Worm (Caenorhabditis elegans): ENCODE measurements around the gene ida-1.

- TF ChIP-seq aly-1 (tag; optimal IDR thresholded peaks at IDR 0.05) (no peak), scrt-1 (GFP tag; IDR thresholded peaks at IDR 0.05) (no peak), ets-7 (tag; optimal IDR thresholded peaks at IDR 0.05) (no peak), ama-1 (optimal IDR thresholded peaks at IDR 0.05) (no peak), F13C5.2 (tag; optimal IDR thresholded peaks at IDR 0.05) (no peak), tbx-11 (GFP tag; IDR thresholded peaks at IDR 0.05) (no peak), B0310.2 (tag; optimal IDR thresholded peaks at IDR 0.05) (no peak), flt-1 (GFP tag; IDR thresholded peaks at IDR 0.05) (no peak), tra-4 (tag; optimal IDR thresholded peaks at IDR 0.05) (no peak), pes-1 (GFP tag; IDR thresholded peaks at IDR 0.05) (no peak)
Observed at ce11 chrIII:5729367-5729766, 26.0 kb upstream of the ida-1 start.

Measured in whole organism, early embryonic.